Worm (Caenorhabditis elegans) whole organism, L3 larva: Measurements from ENCODE around the gene hlh-29.

Source experiments
- R02D3.7 ChIP-seq: fragments of 150-350 bp; optimal IDR thresholded peaks from 2 replicates; lab custom pipeline; 2014; ENCODE audit warnings: missing biosample characterization, missing genetic modification characterization
- ZK546.5 ChIP-seq: sonication (generic microtip); optimal IDR thresholded peaks from 2 replicates; lab custom pipeline; 2017; ENCODE audit warnings: missing biosample characterization, missing genetic modification characterization
- aly-2 ChIP-seq: fragments of 150-350 bp; optimal IDR thresholded peaks from 2 replicates; lab custom pipeline; 2014; ENCODE audit warnings: missing biosample characterization, missing genetic modification characterization
- ama-1 ChIP-seq: fragments of 150-350 bp; optimal IDR thresholded peaks from 2 replicates; lab custom pipeline; 2018
- ceh-16 ChIP-seq: sonication (generic microtip); optimal IDR thresholded peaks from 2 replicates; lab custom pipeline; 2017; ENCODE audit warnings: missing biosample characterization, missing genetic modification characterization
- ceh-28 ChIP-seq: fragments of 150-350 bp; optimal IDR thresholded peaks from 2 replicates; lab custom pipeline; 2014; ENCODE audit warnings: missing biosample characterization, missing genetic modification reagents, missing genetic modification characterization
- ceh-82 ChIP-seq: fragments of 150-350 bp; optimal IDR thresholded peaks from 2 replicates; lab custom pipeline; 2014; ENCODE audit warnings: missing biosample characterization, missing genetic modification characterization
- ceh-9 ChIP-seq: sonication (generic microtip); optimal IDR thresholded peaks from 2 replicates; lab custom pipeline; 2018; ENCODE audit warnings: missing biosample characterization, missing genetic modification characterization
- daf-12 ChIP-seq: fragments of 150-350 bp; optimal IDR thresholded peaks from 2 replicates; lab custom pipeline; 2014; ENCODE audit warnings: missing biosample characterization, missing genetic modification reagents, missing genetic modification characterization
- egl-27 ChIP-seq: sonication (generic microtip); optimal IDR thresholded peaks from 4 replicates; lab custom pipeline; 2017; ENCODE audit warnings: missing biosample characterization, missing genetic modification reagents, missing genetic modification characterization
- egl-5 ChIP-seq: fragments of 150-350 bp; optimal IDR thresholded peaks from 2 replicates; lab custom pipeline; 2017; ENCODE audit warnings: missing biosample characterization, missing genetic modification reagents, missing genetic modification characterization, inconsistent platforms
- elt-1 ChIP-seq: fragments of 150-350 bp; optimal IDR thresholded peaks from 2 replicates; lab custom pipeline; 2014; ENCODE audit warnings: missing biosample characterization, missing genetic modification characterization
- elt-2 ChIP-seq: sonication (generic microtip); optimal IDR thresholded peaks from 2 replicates; lab custom pipeline; 2016; ENCODE audit warnings: missing genetic modification reagents, mild to moderate bottlenecking, missing genetic modification characterization, missing compliant biosample characterization
- elt-3 ChIP-seq, 3 experiments: fragments of 150-350 bp in 1 of 3; sonication (generic microtip) in 2 of 3; optimal IDR thresholded peaks; 2 replicates in 2 of 3; 4 replicates in 1 of 3; lab custom pipeline; 2014 to 2017; ENCODE audit warnings: missing biosample characterization in 3 of 3, missing genetic modification characterization in 3 of 3
- eor-1 ChIP-seq, 2 experiments: fragments of 150-350 bp; optimal IDR thresholded peaks; 2 replicates each; lab custom pipeline; 2014 to 2018; ENCODE audit warnings: missing biosample characterization in 2 of 2, missing genetic modification characterization in 2 of 2
- fkh-10 ChIP-seq: sonication (generic microtip); optimal IDR thresholded peaks from 2 replicates; lab custom pipeline; 2017; ENCODE audit warnings: missing biosample characterization, missing genetic modification reagents, missing genetic modification characterization
- fkh-2 ChIP-seq: fragments of 150-350 bp; optimal IDR thresholded peaks from 2 replicates; lab custom pipeline; 2014; ENCODE audit warnings: missing biosample characterization, missing genetic modification reagents, missing genetic modification characterization
- fos-1 ChIP-seq: fragments of 150-350 bp; optimal IDR thresholded peaks from 2 replicates; lab custom pipeline; 2014; ENCODE audit warnings: missing biosample characterization, missing genetic modification characterization
- hmg-11 ChIP-seq: sonication (generic microtip); optimal IDR thresholded peaks from 2 replicates; lab custom pipeline; 2016; ENCODE audit warnings: missing genetic modification characterization, missing compliant biosample characterization
- jun-1 ChIP-seq: fragments of 150-350 bp; optimal IDR thresholded peaks from 2 replicates; lab custom pipeline; 2014; ENCODE audit warnings: missing biosample characterization, missing genetic modification reagents, missing genetic modification characterization
- lin-15B ChIP-seq: fragments of 150-350 bp; optimal IDR thresholded peaks from 2 replicates; lab custom pipeline; 2014; ENCODE audit warnings: missing biosample characterization, missing genetic modification characterization
- lin-39 ChIP-seq: fragments of 150-350 bp; optimal IDR thresholded peaks from 2 replicates; lab custom pipeline; 2018; ENCODE audit warnings: missing biosample characterization, missing genetic modification reagents, missing genetic modification characterization
- lsy-12 ChIP-seq: sonication (generic microtip); optimal IDR thresholded peaks from 2 replicates; lab custom pipeline; 2016; ENCODE audit warnings: mild to moderate bottlenecking, missing genetic modification characterization, missing compliant biosample characterization
- mdl-1 ChIP-seq: fragments of 150-350 bp; optimal IDR thresholded peaks from 2 replicates; lab custom pipeline; 2014; ENCODE audit warnings: missing biosample characterization, missing genetic modification characterization
- mml-1 ChIP-seq: fragments of 150-350 bp; sonication (generic microtip); optimal IDR thresholded peaks from 3 replicates; lab custom pipeline; 2014; ENCODE audit warnings: missing biosample characterization, missing genetic modification characterization
- nfya-1 ChIP-seq: sonication (generic microtip); optimal IDR thresholded peaks from 2 replicates; lab custom pipeline; 2017; ENCODE audit warnings: missing genetic modification characterization, mild to moderate bottlenecking, missing compliant biosample characterization, antibody characterized with exemption, moderate library complexity; ENCODE audit not compliant: insufficient read depth
- nhr-11 ChIP-seq: fragments of 150-350 bp; optimal IDR thresholded peaks from 2 replicates; lab custom pipeline; 2014; ENCODE audit warnings: missing biosample characterization, missing genetic modification characterization
- nhr-12 ChIP-seq: fragments of 150-350 bp; optimal IDR thresholded peaks from 2 replicates; lab custom pipeline; 2014; ENCODE audit warnings: missing biosample characterization, missing genetic modification characterization
- nhr-23 ChIP-seq: fragments of 150-350 bp; optimal IDR thresholded peaks from 2 replicates; lab custom pipeline; 2014; ENCODE audit warnings: missing biosample characterization, missing genetic modification reagents, missing genetic modification characterization
- nhr-237 ChIP-seq: fragments of 150-350 bp; optimal IDR thresholded peaks from 2 replicates; lab custom pipeline; 2014; ENCODE audit warnings: missing biosample characterization, missing genetic modification characterization
- nhr-25 ChIP-seq: sonication (generic microtip); optimal IDR thresholded peaks from 2 replicates; lab custom pipeline; 2017; ENCODE audit warnings: missing biosample characterization, missing genetic modification characterization
- nhr-28 ChIP-seq: fragments of 150-350 bp; optimal IDR thresholded peaks from 2 replicates; lab custom pipeline; 2014; ENCODE audit warnings: missing biosample characterization, missing genetic modification characterization
- nhr-43 ChIP-seq: sonication (generic microtip); optimal IDR thresholded peaks from 2 replicates; lab custom pipeline; 2016; ENCODE audit warnings: mild to moderate bottlenecking, missing genetic modification characterization, missing compliant biosample characterization; ENCODE audit not compliant: poor library complexity, severe bottlenecking
- nhr-67 ChIP-seq: fragments of 150-350 bp; optimal IDR thresholded peaks from 2 replicates; lab custom pipeline; 2014; ENCODE audit warnings: missing biosample characterization, missing genetic modification characterization
- nhr-76 ChIP-seq: fragments of 150-350 bp; sonication (generic microtip); optimal IDR thresholded peaks from 5 replicates; lab custom pipeline; 2014; ENCODE audit warnings: missing biosample characterization, missing genetic modification characterization
- nhr-77 ChIP-seq: fragments of 150-350 bp; optimal IDR thresholded peaks from 2 replicates; lab custom pipeline; 2014; ENCODE audit warnings: missing biosample characterization, missing genetic modification characterization
- pha-4 ChIP-seq: fragments of 150-350 bp; optimal IDR thresholded peaks from 2 replicates; lab custom pipeline; 2014; ENCODE audit warnings: missing biosample characterization, missing genetic modification reagents, missing genetic modification characterization
- pqm-1 ChIP-seq: fragments of 150-350 bp; optimal IDR thresholded peaks from 2 replicates; lab custom pipeline; 2017; ENCODE audit warnings: missing biosample characterization, missing genetic modification characterization, inconsistent platforms
- sea-2 ChIP-seq: fragments of 150-350 bp; sonication (generic microtip); optimal IDR thresholded peaks from 4 replicates; lab custom pipeline; 2014; ENCODE audit warnings: missing biosample characterization, missing genetic modification reagents, missing genetic modification characterization
- skn-1 ChIP-seq: fragments of 150-350 bp; optimal IDR thresholded peaks from 2 replicates; lab custom pipeline; 2014; ENCODE audit warnings: missing biosample characterization, missing genetic modification characterization
- snpc-4 ChIP-seq: fragments of 150-350 bp; optimal IDR thresholded peaks from 2 replicates; lab custom pipeline; 2014; ENCODE audit warnings: missing biosample characterization, missing genetic modification characterization
- tbx-2 ChIP-seq: sonication (generic microtip); optimal IDR thresholded peaks from 2 replicates; lab custom pipeline; 2016; ENCODE audit warnings: mild to moderate bottlenecking, missing genetic modification characterization, missing compliant biosample characterization
- unc-39 ChIP-seq: sonication (generic microtip); optimal IDR thresholded peaks from 4 replicates; lab custom pipeline; 2017; ENCODE audit warnings: missing biosample characterization, missing genetic modification characterization
- unc-62 ChIP-seq: fragments of 150-350 bp; sonication (generic microtip); optimal IDR thresholded peaks from 4 replicates; lab custom pipeline; 2014; ENCODE audit warnings: missing biosample characterization, missing genetic modification reagents, missing genetic modification characterization
- zag-1 ChIP-seq: fragments of 150-350 bp; optimal IDR thresholded peaks from 2 replicates; lab custom pipeline; 2014; ENCODE audit warnings: missing biosample characterization, missing genetic modification characterization
- ztf-11 ChIP-seq: fragments of 150-350 bp; optimal IDR thresholded peaks from 2 replicates; lab custom pipeline; 2014; ENCODE audit warnings: missing biosample characterization, missing genetic modification characterization
- ztf-4 ChIP-seq: fragments of 150-350 bp; optimal IDR thresholded peaks from 2 replicates; lab custom pipeline; 2014; ENCODE audit warnings: missing biosample characterization, missing genetic modification characterization

hlh-29 gene

ce11 chrX:17514422-17514821, 34.0 kb downstream of the hlh-29 start:
- no peak for TF ChIP-seq lsy-12
- TF ChIP-seq nfya-1 = no peak
- peak; percentile 63 for TF ChIP-seq pha-4 (tag; lab: Kevin White, UChicago)

- TF ChIP-seq elt-2 (tag; lab: Kevin White, UChicago) = peak; percentile 63
- TF ChIP-seq nhr-237 (tag; lab: Kevin White, UChicago) = no peak
- peak; percentile 75 for TF ChIP-seq skn-1
- TF ChIP-seq nhr-67 (tag; lab: Kevin White, UChicago) = no peak
- TF ChIP-seq nfya-1 = peak; percentile 96
- TF ChIP-seq nhr-11 (tag; lab: Kevin White, UChicago) = peak; percentile 65
- no peak for TF ChIP-seq eor-1 (tag; optimal IDR thresholded peaks at IDR 0.05; lab: Kevin White, UChicago)
- TF ChIP-seq ztf-11 (tag; lab: Kevin White, UChicago) = no peak
- TF ChIP-seq sea-2 (GFP tag; lab: Kevin White, UChicago) = peak; percentile 84
- peak; percentile 62 for TF ChIP-seq egl-27
- peak; percentile 58 for TF ChIP-seq tbx-2 (tag; lab: Kevin White, UChicago)
- no peak for TF ChIP-seq nhr-77 (tag; lab: Kevin White, UChicago)
- peak; percentile 15 for TF ChIP-seq ceh-82 (tag; lab: Kevin White, UChicago)
- peak; percentile 37 for TF ChIP-seq ama-1 (lab: Kevin White, UChicago)
- peak; percentile 95 for TF ChIP-seq hmg-11 (tag; lab: Kevin White, UChicago)
- TF ChIP-seq nhr-25 = peak; percentile 87
- no peak for TF ChIP-seq mml-1
- no peak for TF ChIP-seq aly-2
- no peak for TF ChIP-seq nhr-76 (tag; lab: Kevin White, UChicago)
- peak; percentile 47 for TF ChIP-seq fos-1 (tag; lab: Kevin White, UChicago)
- no peak for TF ChIP-seq daf-12 (tag; lab: Kevin White, UChicago)
- TF ChIP-seq nhr-43 (tag; lab: Kevin White, UChicago) = peak; percentile 76
- no peak for TF ChIP-seq nhr-12 (tag; lab: Kevin White, UChicago)
- peak; percentile 92 for TF ChIP-seq lin-39 (tag; lab: Kevin White, UChicago)
- TF ChIP-seq pqm-1 (tag; lab: Kevin White, UChicago) = peak; percentile 32
- peak; percentile 84 for TF ChIP-seq fkh-10
- TF ChIP-seq nhr-28 (tag; lab: Kevin White, UChicago) = no peak
- no peak for TF ChIP-seq jun-1 (tag; lab: Kevin White, UChicago)
- peak; percentile 75 for TF ChIP-seq unc-62 (GFP tag; lab: Kevin White, UChicago)
- no peak for TF ChIP-seq elt-3 (tag; optimal IDR thresholded peaks at IDR 0.05; lab: Kevin White, UChicago)
- peak; percentile 58 for TF ChIP-seq ztf-4 (tag; lab: Kevin White, UChicago)
- TF ChIP-seq ceh-16 (tag; lab: Kevin White, UChicago) = no peak
- peak; percentile 82 for TF ChIP-seq nhr-23 (tag; lab: Kevin White, UChicago)
- peak; percentile 73 for TF ChIP-seq pha-4 (tag; lab: Kevin White, UChicago)
- peak; percentile 64 for TF ChIP-seq snpc-4 (tag; lab: Kevin White, UChicago)
- peak; percentile 90 for TF ChIP-seq mdl-1 (tag; lab: Kevin White, UChicago)
- no peak for TF ChIP-seq ZK546.5 (tag; lab: Kevin White, UChicago)
- TF ChIP-seq egl-5 (tag; lab: Kevin White, UChicago) = no peak
- peak; percentile 19 for TF ChIP-seq lsy-12
- no peak for TF ChIP-seq unc-39 (tag; lab: Kevin White, UChicago)
- TF ChIP-seq ceh-9 (tag; lab: Kevin White, UChicago) = no peak
- peak; percentile 45 for TF ChIP-seq R02D3.7 (tag; lab: Kevin White, UChicago)
- peak; percentile 61 for TF ChIP-seq elt-1 (tag; lab: Kevin White, UChicago)
- TF ChIP-seq zag-1 (tag; lab: Kevin White, UChicago) = peak; percentile 49
- TF ChIP-seq fkh-2 = no peak
- peak; percentile 35 for TF ChIP-seq lin-15B (tag; lab: Kevin White, UChicago)
- TF ChIP-seq ceh-28 = peak; percentile 86
Observed at ce11 chrX:17513507-17514113, 34.8 kb downstream of the hlh-29 start, which contains the start of gene nhr-1. nhr-1 (plus strand) TSS chrX:17514063.
